Worm (Caenorhabditis elegans): Measurements from ENCODE around the gene msp-3.

ce11 chrII:4821739-4822138 lies 35.7 kb upstream of the msp-3 start, which contains the start of gene lact-5:
- no peak for TF ChIP-seq ceh-13 (GFP tag; optimal IDR thresholded peaks at IDR 0.05)
- no peak for TF ChIP-seq ama-1 (optimal IDR thresholded peaks at IDR 0.05)
- no peak for TF ChIP-seq B0310.2 (tag; optimal IDR thresholded peaks at IDR 0.05)
- TF ChIP-seq ceh-36 (tag; optimal IDR thresholded peaks at IDR 0.05) = no peak
- no peak for TF ChIP-seq tra-4 (tag; optimal IDR thresholded peaks at IDR 0.05)
- TF ChIP-seq hmbx-1 (tag; optimal IDR thresholded peaks at IDR 0.05) = no peak

Measured in whole organism, early embryonic.